Worm (Caenorhabditis elegans) whole organism, late embryonic: ENCODE results near the gene aco-2.

Experiments used
- C38D4.7 ChIP-seq: fragments of 200-800 bp; sonication (Bioruptor generic); optimal IDR thresholded peaks from 2 replicates; lab custom pipeline; 2018; ENCODE audit warnings: mild to moderate bottlenecking, missing genetic modification characterization, moderate library complexity, missing compliant biosample characterization
- F13H6.1 ChIP-seq: sonication (generic microtip); optimal IDR thresholded peaks from 2 replicates; lab custom pipeline; 2016; ENCODE audit warnings: missing genetic modification characterization, missing compliant biosample characterization
- K09A11.1 ChIP-seq: sonication (generic microtip); optimal IDR thresholded peaks from 2 replicates; lab custom pipeline; 2017; ENCODE audit warnings: antibody characterized with exemption, mild to moderate bottlenecking, missing genetic modification characterization, missing compliant biosample characterization; ENCODE audit not compliant: insufficient read depth
- T23F11.4 ChIP-seq: fragments of 200-800 bp; sonication (Bioruptor generic); optimal IDR thresholded peaks from 2 replicates; lab custom pipeline; 2018; ENCODE audit warnings: mild to moderate bottlenecking, missing genetic modification characterization, missing compliant biosample characterization
- Y22D7AL.16 ChIP-seq: sonication (generic microtip); optimal IDR thresholded peaks from 2 replicates; lab custom pipeline; 2016; ENCODE audit warnings: missing genetic modification characterization, missing compliant biosample characterization
- ama-1 ChIP-seq: fragments of 150-350 bp; optimal IDR thresholded peaks from 2 replicates; lab custom pipeline; 2014
- ceh-18 ChIP-seq: sonication (generic microtip); optimal IDR thresholded peaks from 2 replicates; lab custom pipeline; 2016; ENCODE audit warnings: missing genetic modification characterization, missing compliant biosample characterization
- ceh-19 ChIP-seq: fragments of 200-800 bp; sonication (Bioruptor generic); optimal IDR thresholded peaks from 2 replicates; lab custom pipeline; 2018; ENCODE audit warnings: mild to moderate bottlenecking, missing genetic modification characterization, missing compliant biosample characterization
- ceh-2 ChIP-seq: sonication (generic microtip); optimal IDR thresholded peaks from 2 replicates; lab custom pipeline; 2016; ENCODE audit warnings: missing genotype, missing genetic modification characterization, missing compliant biosample characterization
- ceh-22 ChIP-seq: sonication (generic microtip); optimal IDR thresholded peaks from 2 replicates; lab custom pipeline; 2017; ENCODE audit warnings: missing biosample characterization, missing genetic modification characterization
- ceh-34 ChIP-seq: sonication (generic microtip); optimal IDR thresholded peaks from 2 replicates; lab custom pipeline; 2016; ENCODE audit warnings: mild to moderate bottlenecking, missing genetic modification characterization, missing compliant biosample characterization
- ceh-45 ChIP-seq: fragments of 200-800 bp; sonication (Bioruptor generic); IDR thresholded peaks from 2 replicates; pipeline ENCODE4 v1.3.6; 2022; ENCODE audit warnings: missing genetic modification reagents, missing genetic modification characterization, missing compliant biosample characterization
- ceh-48 ChIP-seq: sonication (generic microtip); optimal IDR thresholded peaks from 2 replicates; lab custom pipeline; 2016; ENCODE audit warnings: missing genetic modification characterization, inconsistent platforms, missing compliant biosample characterization
- ceh-9 ChIP-seq: sonication (generic microtip); optimal IDR thresholded peaks from 2 replicates; lab custom pipeline; 2016; ENCODE audit warnings: mild to moderate bottlenecking, missing genetic modification characterization, inconsistent platforms, missing compliant biosample characterization
- dmd-4 ChIP-seq: sonication (generic microtip); optimal IDR thresholded peaks from 2 replicates; lab custom pipeline; 2016; ENCODE audit warnings: borderline replicate concordance, missing genetic modification characterization, missing compliant biosample characterization
- elt-2 ChIP-seq: sonication (generic microtip); optimal IDR thresholded peaks from 2 replicates; lab custom pipeline; 2016; ENCODE audit warnings: missing genetic modification reagents, missing genetic modification characterization, missing compliant biosample characterization
- fkh-6 ChIP-seq: sonication (generic microtip); optimal IDR thresholded peaks from 2 replicates; lab custom pipeline; 2016; ENCODE audit warnings: missing genetic modification characterization, missing compliant biosample characterization
- hlh-15 ChIP-seq: sonication (generic microtip); optimal IDR thresholded peaks from 2 replicates; lab custom pipeline; 2016; ENCODE audit warnings: missing genetic modification characterization, missing compliant biosample characterization
- hlh-30 ChIP-seq: sonication (generic microtip); optimal IDR thresholded peaks from 2 replicates; lab custom pipeline; 2017; ENCODE audit warnings: antibody characterized with exemption, missing genetic modification characterization, missing compliant biosample characterization; ENCODE audit not compliant: insufficient read depth
- hlh-8 ChIP-seq: sonication (generic microtip); optimal IDR thresholded peaks from 2 replicates; lab custom pipeline; 2016; ENCODE audit warnings: missing genotype, missing genetic modification characterization, missing compliant biosample characterization
- lim-6 ChIP-seq: sonication (generic microtip); optimal IDR thresholded peaks from 2 replicates; lab custom pipeline; 2016; ENCODE audit warnings: missing genetic modification characterization, missing compliant biosample characterization
- lin-11 ChIP-seq: fragments of 200-800 bp; sonication (Bioruptor generic); optimal IDR thresholded peaks from 2 replicates; lab custom pipeline; 2018; ENCODE audit warnings: mild to moderate bottlenecking, missing genetic modification characterization, missing compliant biosample characterization
- mec-3 ChIP-seq: sonication (generic microtip); optimal IDR thresholded peaks from 2 replicates; lab custom pipeline; 2016; ENCODE audit warnings: borderline replicate concordance, missing genetic modification characterization, missing compliant biosample characterization
- nfya-1 ChIP-seq: sonication (generic microtip); optimal IDR thresholded peaks from 2 replicates; lab custom pipeline; 2017; ENCODE audit warnings: missing genetic modification characterization, mild to moderate bottlenecking, missing compliant biosample characterization, antibody characterized with exemption, moderate library complexity
- nhr-11 ChIP-seq: fragments of 150-350 bp; optimal IDR thresholded peaks from 2 replicates; lab custom pipeline; 2014; ENCODE audit warnings: missing biosample characterization, missing genetic modification characterization
- npax-4 ChIP-seq: sonication (generic microtip); optimal IDR thresholded peaks from 2 replicates; lab custom pipeline; 2016; ENCODE audit warnings: missing genetic modification characterization, missing compliant biosample characterization
- pha-2 ChIP-seq: sonication (generic microtip); optimal IDR thresholded peaks from 2 replicates; lab custom pipeline; 2017; ENCODE audit warnings: mild to moderate bottlenecking, missing genetic modification characterization, missing compliant biosample characterization
- pqm-1 ChIP-seq: sonication (generic microtip); optimal IDR thresholded peaks from 2 replicates; lab custom pipeline; 2016; ENCODE audit warnings: missing genetic modification characterization, missing compliant biosample characterization
- pros-1 ChIP-seq: fragments of 150-350 bp; optimal IDR thresholded peaks from 2 replicates; lab custom pipeline; 2014; ENCODE audit warnings: missing biosample characterization, missing genetic modification reagents, missing genetic modification characterization
- sdc-2 ChIP-seq: sonication (generic microtip); optimal IDR thresholded peaks from 2 replicates; lab custom pipeline; 2016; ENCODE audit warnings: missing genotype, missing genetic modification characterization, missing compliant biosample characterization
- sox-2 ChIP-seq: fragments of 200-800 bp; sonication (Bioruptor generic); IDR thresholded peaks from 2 replicates; pipeline ENCODE4 v1.3.6; 2022; ENCODE audit warnings: missing genetic modification reagents, missing genetic modification characterization, missing compliant biosample characterization
- syd-9 ChIP-seq: sonication (generic microtip); optimal IDR thresholded peaks from 2 replicates; lab custom pipeline; 2016; ENCODE audit warnings: mild to moderate bottlenecking, missing genetic modification characterization, moderate library complexity, missing compliant biosample characterization
- tbx-7 ChIP-seq: sonication (generic microtip); optimal IDR thresholded peaks from 2 replicates; lab custom pipeline; 2016; ENCODE audit warnings: missing genotype, missing genetic modification characterization, missing compliant biosample characterization
- unc-3 ChIP-seq, 2 experiments: fragments of 200-800 bp in 1 of 2; sonication (Bioruptor generic) in 1 of 2; sonication (generic microtip) in 1 of 2; conservative IDR thresholded peaks in 1 of 2; optimal IDR thresholded peaks in 1 of 2; 2 replicates each; pipeline versions ENCODE4 v1.3.6 to Lab custom; 2016 to 2022; ENCODE audit warnings: missing compliant biosample characterization in 2 of 2, missing genetic modification characterization in 2 of 2, missing genetic modification reagents in 1 of 2
- unc-55 ChIP-seq: sonication (generic microtip); optimal IDR thresholded peaks from 2 replicates; lab custom pipeline; 2017; ENCODE audit warnings: missing biosample characterization, missing genetic modification reagents, missing genetic modification characterization
- zip-5 ChIP-seq: sonication (generic microtip); optimal IDR thresholded peaks from 2 replicates; lab custom pipeline; 2016; ENCODE audit warnings: missing genetic modification characterization, missing compliant biosample characterization

The aco-2 gene

DNA sequence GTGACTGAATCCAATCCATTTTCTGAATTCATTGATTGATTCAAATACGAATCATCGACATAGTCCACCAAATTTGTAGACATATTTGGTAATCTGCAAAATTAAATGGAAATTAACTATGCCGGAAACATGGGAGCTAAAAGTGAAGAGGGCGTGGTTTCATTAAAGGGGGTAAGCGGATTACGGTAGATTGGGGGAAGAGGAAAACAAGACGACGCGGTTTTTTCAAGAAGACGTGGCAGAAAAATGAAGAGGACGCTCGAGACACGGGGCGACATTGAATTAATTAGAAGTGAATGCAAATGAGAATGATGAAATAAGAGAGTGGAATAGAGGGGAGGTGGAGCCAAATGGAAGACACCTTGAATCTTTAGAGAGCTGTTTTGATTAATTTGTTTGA is 22.8 kb downstream of the aco-2 start, which contains the start of gene npr-17:
TSS of gene npr-17 (minus strand) at position 101 of the 400 bp plus-strand sequence.
- no peak for TF ChIP-seq ceh-9
- no peak for TF ChIP-seq ama-1
- no peak for TF ChIP-seq Y22D7AL.16 (tag; lab: Kevin White, UChicago)
- TF ChIP-seq ceh-22 (tag; lab: Kevin White, UChicago): no peak
- no peak for TF ChIP-seq C38D4.7 (GFP tag; lab: Kevin White, UChicago)
- no peak for TF ChIP-seq T23F11.4 (GFP tag; lab: Kevin White, UChicago)
- no peak for TF ChIP-seq nhr-11 (tag; lab: Kevin White, UChicago)
- TF ChIP-seq unc-55: no peak
- no peak for TF ChIP-seq sdc-2 (tag; lab: Kevin White, UChicago)

DNA sequence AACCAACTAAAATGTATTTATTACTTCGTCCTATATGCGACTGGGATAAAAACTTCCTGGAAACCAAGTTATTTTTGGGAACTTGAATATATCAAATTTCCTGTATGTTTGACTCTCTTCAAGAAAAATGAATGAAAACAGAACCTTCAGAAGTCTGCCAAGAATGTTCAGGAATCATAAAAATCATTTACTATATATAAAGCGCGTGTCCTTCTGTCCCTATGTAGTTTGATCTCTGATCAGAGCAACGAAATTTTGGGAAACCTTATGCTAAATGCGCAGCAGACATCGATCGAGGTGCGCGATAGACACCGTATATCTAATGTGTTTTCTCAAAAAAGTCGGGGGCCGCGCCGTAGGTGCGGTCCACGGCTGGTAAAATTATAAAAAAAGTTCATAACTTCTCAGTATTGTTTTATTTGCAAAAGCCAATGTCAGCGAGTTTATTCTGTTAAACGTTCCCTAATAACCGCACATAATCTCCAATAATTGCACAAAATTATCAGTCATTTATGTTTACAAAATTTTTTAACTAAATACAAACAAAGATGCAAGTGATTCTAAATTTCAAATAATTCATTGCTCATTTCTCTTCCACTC is 24.0 kb downstream of the aco-2 start:
- TF ChIP-seq F13H6.1 (tag; lab: Kevin White, UChicago) (no peak), hlh-8 (no peak)
- TF ChIP-seq, all 69 proteins: peak for 0

DNA sequence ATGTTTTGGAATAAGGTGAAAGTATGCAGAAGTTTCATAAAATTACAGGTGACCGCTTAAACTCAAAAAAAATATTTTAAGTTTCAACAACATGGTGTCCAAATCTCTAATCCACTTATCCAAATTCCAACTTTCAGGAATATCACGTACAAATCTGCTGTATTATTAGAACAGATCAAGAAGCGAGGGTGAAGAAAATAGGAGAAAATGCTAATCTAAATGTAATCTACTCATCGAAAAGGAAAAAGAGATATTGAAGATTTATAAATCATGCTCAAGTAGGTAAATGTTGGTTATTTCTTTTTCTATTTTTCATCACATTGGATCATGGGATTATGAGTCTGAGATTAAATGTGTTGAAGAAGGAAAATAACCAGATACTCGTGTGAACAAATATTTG is 28.0 kb downstream of the aco-2 start:
- no peak for TF ChIP-seq ceh-9
- no peak for TF ChIP-seq unc-3 (GFP tag; conservative IDR thresholded peaks at IDR 0.05; lab: Robert Waterston, UW)
- no peak for TF ChIP-seq unc-3 (tag; optimal IDR thresholded peaks at IDR 0.05; lab: Kevin White, UChicago)
- no peak for TF ChIP-seq lim-6 (tag; lab: Kevin White, UChicago)
- no peak for TF ChIP-seq pha-2 (tag; lab: Kevin White, UChicago)
- TF ChIP-seq ceh-34: no peak
- TF ChIP-seq tbx-7 (tag; lab: Kevin White, UChicago): no peak

DNA sequence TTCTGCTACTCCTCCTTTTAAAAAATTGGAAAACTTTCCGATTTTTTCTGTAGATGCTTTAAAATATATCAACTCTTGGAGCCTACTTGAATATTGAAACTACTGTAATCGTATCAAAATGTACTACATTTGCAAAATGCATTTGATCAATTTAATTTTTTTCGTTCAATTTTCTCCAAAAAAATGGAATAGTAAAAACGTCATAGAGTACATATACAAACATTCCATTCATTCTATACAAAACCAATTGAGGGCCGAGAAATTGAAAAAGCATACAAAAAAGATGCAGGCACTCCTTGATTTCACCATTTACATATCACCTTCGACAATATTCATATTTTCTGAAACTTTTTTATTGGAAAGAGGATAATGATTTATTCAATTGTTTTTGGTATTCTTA is 30.6 kb downstream of the aco-2 start, which contains the start of gene C06G4.6:
TSS of gene C06G4.6 (plus strand) at position 301 of the 400 bp plus-strand sequence.
- TF ChIP-seq ceh-2 (tag; lab: Kevin White, UChicago): no peak
- TF ChIP-seq tbx-7 (tag; lab: Kevin White, UChicago): no peak
- no peak for TF ChIP-seq elt-2 (tag; lab: Kevin White, UChicago)
- no peak for TF ChIP-seq unc-3 (GFP tag; conservative IDR thresholded peaks at IDR 0.05; lab: Robert Waterston, UW)
- TF ChIP-seq unc-3 (tag; optimal IDR thresholded peaks at IDR 0.05; lab: Kevin White, UChicago): no peak
- no peak for TF ChIP-seq nfya-1

DNA sequence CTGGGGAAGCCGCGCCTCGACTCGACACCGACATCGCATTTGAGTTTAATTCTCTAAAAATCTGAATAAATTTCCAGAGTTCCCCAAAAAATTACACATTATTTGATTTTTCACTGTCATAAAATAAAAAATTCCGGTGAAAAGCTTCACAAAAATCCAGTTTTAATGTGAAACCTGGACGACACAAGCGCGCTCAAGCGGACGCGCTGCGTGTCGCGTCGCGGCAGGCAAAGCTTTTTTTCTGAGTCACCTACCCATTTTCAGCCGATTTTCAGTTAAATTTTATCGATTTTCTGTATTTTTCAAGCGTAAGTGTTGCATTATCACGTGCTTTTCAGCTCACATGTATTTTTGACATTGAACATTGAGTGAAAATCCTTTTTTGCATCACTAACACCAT is 36.3 kb downstream of the aco-2 start, which contains the start of gene cit-1.1:
TSS of gene cit-1.1 (minus strand) at position 53 of the 400 bp plus-strand sequence.
- TF ChIP-seq Y22D7AL.16 (tag; lab: Kevin White, UChicago) (no peak), K09A11.1 (tag; lab: Kevin White, UChicago) (no peak), ceh-19 (GFP tag; lab: Kevin White, UChicago) (no peak), hlh-15 (tag; lab: Kevin White, UChicago) (no peak), npax-4 (tag; lab: Kevin White, UChicago) (no peak), mec-3 (no peak), hlh-30 (tag; lab: Kevin White, UChicago) (peak; percentile 22), syd-9 (tag; lab: Kevin White, UChicago) (no peak)

ce11 chrIII:8010260-8010822 is 36.8 kb downstream of the aco-2 start, which contains the start of gene cit-1.2:
Gene cit-1.2, plus strand, starts transcription at chrIII:8010772.
- peak; percentile 11 for TF ChIP-seq ceh-48
- no peak for TF ChIP-seq hlh-30 (tag; lab: Kevin White, UChicago)

ce11 chrIII:8013582-8013981 is 40.1 kb downstream of the aco-2 start:
- TF ChIP-seq npax-4 (tag; lab: Kevin White, UChicago): no peak
- no peak for TF ChIP-seq ceh-18 (tag; lab: Kevin White, UChicago)
- TF ChIP-seq ama-1: no peak
- TF ChIP-seq pqm-1 (tag; lab: Kevin White, UChicago): no peak
- TF ChIP-seq ceh-9: no peak
- TF ChIP-seq dmd-4: no peak
- no peak for TF ChIP-seq sox-2 (GFP tag; lab: Robert Waterston, UW)
- TF ChIP-seq ceh-45 (GFP tag; lab: Robert Waterston, UW): no peak
- TF ChIP-seq pros-1 (tag; lab: Kevin White, UChicago): no peak
- TF ChIP-seq zip-5: no peak
- no peak for TF ChIP-seq lin-11
- TF ChIP-seq ceh-19 (GFP tag; lab: Kevin White, UChicago): no peak
- TF ChIP-seq fkh-6 (tag; lab: Kevin White, UChicago): no peak
